Fruit fly (Drosophila melanogaster): Measurements from ENCODE around the gene CG42393.

CG42393 gene

DNA sequence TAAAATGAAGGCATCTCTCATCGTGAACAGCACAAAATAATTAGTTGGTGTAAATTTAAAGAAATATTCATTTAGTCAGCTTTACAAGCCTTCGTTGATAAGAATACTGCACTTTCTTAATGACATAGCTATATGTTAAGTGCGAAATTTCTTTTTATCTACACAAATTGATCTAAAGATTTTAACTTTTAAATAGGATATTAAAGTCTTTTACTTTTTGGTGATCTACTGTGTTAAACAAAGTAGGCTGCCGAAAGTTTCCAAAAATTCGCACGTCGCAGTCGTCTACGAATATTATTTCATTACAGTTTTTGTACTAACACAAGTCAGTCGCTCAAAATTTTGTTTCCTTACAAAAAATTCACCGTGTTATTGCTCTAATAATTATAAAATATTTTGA lies at the start of gene CG42393:
Gene CG42393 (plus strand): TSS at position 301 of the 400 bp plus-strand sequence.
- TF ChIP-seq Dll (optimal IDR thresholded peaks at IDR 0.05) (no peak), pan (optimal IDR thresholded peaks at IDR 0.05) (no peak), usp (GFP tag; optimal IDR thresholded peaks at IDR 0.05) (no peak), EcR (GFP tag; optimal IDR thresholded peaks at IDR 0.05) (no peak), CG8478 (optimal IDR thresholded peaks at IDR 0.05) (no peak), psq (optimal IDR thresholded peaks at IDR 0.05) (no peak)

DNA sequence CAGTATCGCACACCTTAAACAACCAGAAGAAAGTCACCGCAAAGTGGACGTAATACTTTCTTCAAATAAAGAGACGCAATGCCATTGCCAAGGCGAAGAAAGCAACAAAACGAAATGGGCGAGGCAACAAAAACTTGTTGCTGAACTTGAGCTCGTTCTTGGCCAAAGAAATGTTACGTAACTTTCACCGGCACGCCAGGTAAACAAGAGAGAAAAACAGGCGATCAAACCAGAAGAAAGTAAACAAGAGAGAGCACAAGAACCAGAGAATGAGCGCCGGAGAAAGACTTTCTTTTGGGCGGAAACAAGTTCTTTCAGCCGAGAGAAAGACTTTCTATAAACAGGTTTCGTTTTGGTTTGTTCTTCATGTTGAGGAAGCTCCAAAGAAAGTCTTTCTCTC lies 49.3 kb upstream of the CG42393 start:
- TF ChIP-seq psq (optimal IDR thresholded peaks at IDR 0.05) (no peak), usp (GFP tag; optimal IDR thresholded peaks at IDR 0.05) (no peak), pan (optimal IDR thresholded peaks at IDR 0.05) (peak; percentile 26), EcR (GFP tag; optimal IDR thresholded peaks at IDR 0.05) (no peak), CG8478 (optimal IDR thresholded peaks at IDR 0.05) (no peak), Dll (optimal IDR thresholded peaks at IDR 0.05) (no peak)

DNA sequence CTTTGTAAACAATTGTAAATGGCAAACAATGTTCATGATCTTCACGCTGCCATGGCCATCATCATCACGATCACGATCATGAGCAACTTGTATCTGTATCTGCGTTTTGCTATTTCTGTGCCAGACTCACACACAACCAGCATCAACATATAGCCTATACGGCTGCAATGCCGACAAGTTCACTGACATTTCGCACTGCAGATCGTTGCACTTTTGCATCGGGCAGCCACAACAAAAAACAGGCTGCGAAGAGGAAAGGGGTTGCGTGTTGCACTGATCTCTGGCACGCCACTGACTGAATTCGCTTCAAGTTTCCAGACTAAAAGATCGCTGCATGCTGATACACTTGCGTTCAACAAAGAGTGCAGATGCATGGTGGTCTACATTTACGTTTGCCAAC lies 48.8 kb upstream of the CG42393 start:
- TF ChIP-seq psq (optimal IDR thresholded peaks at IDR 0.05) (no peak), usp (GFP tag; optimal IDR thresholded peaks at IDR 0.05) (no peak), EcR (GFP tag; optimal IDR thresholded peaks at IDR 0.05) (peak; percentile 67 to 99)

DNA sequence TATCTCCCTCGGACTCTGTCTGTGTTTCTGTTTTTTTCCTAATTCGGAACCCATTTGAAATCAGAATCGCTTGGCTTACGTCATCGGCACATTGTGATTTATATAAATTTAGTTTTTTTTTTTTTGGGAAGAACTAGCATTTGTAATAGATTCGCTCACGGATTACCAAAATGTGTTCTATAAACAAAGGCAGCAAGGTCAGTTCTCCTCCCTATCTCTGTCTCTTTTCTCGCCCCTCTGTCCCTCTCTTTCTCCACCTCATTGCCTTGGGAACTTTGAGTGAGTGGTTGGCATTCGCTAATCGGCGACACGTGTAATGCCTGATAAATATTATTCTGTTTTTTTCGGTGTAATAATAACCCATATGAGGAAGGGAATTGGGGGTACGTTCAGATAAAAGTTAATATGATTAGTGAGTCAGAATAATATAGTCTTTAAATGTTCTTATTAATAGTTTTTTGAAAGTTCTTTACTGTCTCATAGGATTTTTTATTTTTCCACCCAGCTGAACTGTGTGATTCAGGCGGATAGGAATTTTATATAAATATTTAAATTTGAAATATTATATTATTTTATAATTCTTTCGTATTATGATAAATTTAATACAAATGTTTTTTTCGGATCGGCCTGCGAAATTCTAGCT lies 47.9 kb upstream of the CG42393 start:
- TF ChIP-seq pan (optimal IDR thresholded peaks at IDR 0.05) (peak; percentile 21), EcR (GFP tag; optimal IDR thresholded peaks at IDR 0.05) (no peak)

DNA sequence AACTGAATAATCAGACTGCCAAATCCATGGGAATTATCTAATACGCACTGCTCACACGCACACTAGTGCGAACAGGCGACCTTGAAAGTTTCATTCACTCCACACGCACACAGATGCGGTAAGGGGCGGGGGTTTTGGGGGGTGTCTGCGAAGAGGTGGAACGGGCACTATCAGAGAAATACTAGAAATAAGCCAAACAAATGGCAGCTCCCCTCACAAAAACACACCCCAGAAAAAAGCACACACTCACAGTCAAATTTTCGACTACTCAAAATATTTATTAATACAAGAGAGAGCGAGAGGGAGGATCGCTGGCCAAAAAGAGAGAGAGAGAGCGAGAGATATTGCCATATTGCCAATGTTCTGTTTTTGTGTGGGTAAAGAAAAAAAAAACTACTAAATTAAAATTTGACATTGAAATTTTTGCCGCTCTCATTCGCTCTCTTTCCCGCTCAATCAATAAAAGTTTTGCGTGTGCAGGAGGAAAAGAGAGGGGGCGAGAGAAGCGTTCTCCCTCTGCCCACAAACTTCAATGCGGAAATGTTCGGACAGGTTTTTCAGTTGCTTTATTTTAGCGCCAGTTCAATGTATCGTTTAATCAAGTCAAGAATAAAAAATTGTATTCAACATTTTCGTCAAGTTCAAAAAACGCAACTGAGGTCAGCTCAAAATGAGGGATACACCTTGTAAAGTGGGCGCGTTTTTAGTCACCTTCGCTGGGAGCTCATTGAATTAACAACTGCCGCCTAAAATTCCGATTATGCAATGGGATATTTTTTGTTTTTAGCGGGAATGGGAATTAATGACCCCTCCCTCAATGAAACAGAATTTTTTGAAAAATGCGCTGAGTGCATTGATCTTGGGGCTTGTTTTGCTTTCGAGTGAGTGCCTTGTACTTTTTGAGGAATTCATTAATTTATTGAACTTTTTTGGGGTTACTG lies 47.1 kb upstream of the CG42393 start:
- TF ChIP-seq pan (optimal IDR thresholded peaks at IDR 0.05) (no peak), EcR (GFP tag; optimal IDR thresholded peaks at IDR 0.05) (peak in 1 of 2 experiments; percentile 26)

DNA sequence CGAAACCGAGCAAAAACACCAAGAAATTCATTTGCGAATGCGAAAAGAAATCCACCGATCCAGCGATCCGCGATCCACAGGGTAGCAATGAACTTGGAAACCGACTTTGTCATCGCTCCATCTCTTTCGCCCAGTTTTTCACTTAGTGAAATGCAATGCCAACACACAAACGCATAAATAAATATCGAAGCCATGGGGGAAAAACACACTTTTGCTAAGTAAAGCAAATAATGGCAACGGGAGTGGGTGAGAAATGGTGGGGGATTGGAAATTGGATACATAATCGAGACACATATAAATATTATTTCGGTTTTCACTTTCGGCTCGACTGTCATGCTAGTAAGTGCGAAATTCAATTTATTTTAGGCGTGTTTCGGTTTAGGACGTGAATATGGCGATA lies 45.6 kb upstream of the CG42393 start:
- TF ChIP-seq psq (optimal IDR thresholded peaks at IDR 0.05) = no peak
- TF ChIP-seq Dll (optimal IDR thresholded peaks at IDR 0.05) = no peak
- TF ChIP-seq usp (GFP tag; optimal IDR thresholded peaks at IDR 0.05) = no peak
- TF ChIP-seq pan (optimal IDR thresholded peaks at IDR 0.05) = no peak
- no peak for TF ChIP-seq EcR (GFP tag; optimal IDR thresholded peaks at IDR 0.05)
- no peak for TF ChIP-seq CG8478 (optimal IDR thresholded peaks at IDR 0.05)

DNA sequence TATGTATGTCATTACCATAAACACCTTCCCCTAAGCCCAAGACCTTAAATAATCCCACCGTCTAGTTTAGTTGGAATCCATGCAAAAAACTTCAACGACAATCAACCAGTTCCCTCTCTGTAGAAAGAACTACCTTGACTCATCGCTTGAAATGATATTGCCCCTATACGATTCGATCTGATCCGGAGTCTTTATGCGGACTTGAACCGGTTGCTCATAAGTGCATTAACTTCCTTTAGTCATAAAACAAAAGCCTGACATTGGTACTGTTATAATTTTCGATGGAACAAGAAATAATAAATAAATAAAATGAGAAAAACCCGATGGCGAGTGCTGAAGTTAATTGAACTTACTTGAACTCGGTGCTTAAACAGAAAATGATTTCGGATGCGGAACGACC lies 45.0 kb upstream of the CG42393 start:
- TF ChIP-seq psq (optimal IDR thresholded peaks at IDR 0.05) (no peak), Dll (optimal IDR thresholded peaks at IDR 0.05) (no peak), usp (GFP tag; optimal IDR thresholded peaks at IDR 0.05) (no peak), EcR (GFP tag; optimal IDR thresholded peaks at IDR 0.05) (no peak), CG8478 (optimal IDR thresholded peaks at IDR 0.05) (no peak), pan (optimal IDR thresholded peaks at IDR 0.05) (no peak)

DNA sequence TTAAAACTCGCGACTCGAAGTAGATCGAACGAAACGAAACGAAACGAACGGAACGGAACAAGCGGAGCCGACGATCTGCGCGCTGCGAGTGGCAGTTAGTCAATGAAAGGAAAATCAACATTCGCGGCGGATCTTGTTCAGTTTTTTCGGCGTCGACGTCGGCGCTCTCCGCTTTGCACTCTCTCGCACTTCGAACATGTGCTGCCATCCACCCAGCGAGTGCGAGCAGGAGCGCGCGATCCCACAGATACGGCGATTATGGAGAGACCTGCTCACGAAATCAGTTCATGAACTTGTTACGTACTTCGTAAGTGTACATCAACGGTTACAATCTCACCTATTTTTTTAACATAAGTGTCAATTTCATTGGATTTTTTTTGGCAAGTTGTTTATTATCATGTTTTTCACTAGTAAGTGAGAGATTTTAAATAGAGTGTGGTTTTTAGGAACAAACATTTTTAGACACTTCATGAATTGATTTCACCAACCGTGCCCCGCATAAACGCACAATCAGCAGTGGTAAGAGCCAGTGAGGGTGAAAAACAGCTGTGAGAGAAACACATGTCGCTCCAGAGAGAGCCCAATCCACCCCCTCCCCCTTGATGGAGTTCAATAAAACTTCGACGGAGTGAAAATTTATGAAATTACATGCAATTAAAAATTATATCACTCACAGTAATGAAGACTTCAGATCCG lies 43.0 kb upstream of the CG42393 start:
- TF ChIP-seq pan (optimal IDR thresholded peaks at IDR 0.05) (no peak), Dll (optimal IDR thresholded peaks at IDR 0.05) (peak; percentile 82), EcR (GFP tag; optimal IDR thresholded peaks at IDR 0.05) (peak; percentile 9 to 52)

DNA sequence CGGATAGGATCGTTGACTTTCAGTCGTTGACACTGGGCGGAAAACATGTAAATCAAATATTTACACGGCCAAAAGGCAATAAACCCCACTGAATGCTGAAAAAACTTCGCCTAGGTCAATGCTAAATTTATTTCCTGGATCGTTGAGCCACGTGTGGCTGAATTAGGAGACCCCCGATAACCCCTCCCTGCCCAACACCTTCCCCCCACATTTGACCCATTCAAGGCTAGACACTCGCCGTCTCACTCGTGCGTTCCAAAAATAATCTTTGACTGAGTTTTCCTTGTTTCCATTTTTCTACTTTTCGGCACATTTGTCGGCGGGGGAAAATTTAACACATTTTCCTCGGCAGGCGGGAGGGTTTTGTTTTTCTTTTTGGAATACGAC lies 42.4 kb upstream of the CG42393 start:
- no peak for TF ChIP-seq Dll (optimal IDR thresholded peaks at IDR 0.05)
- no peak for TF ChIP-seq CG8478 (optimal IDR thresholded peaks at IDR 0.05)
- no peak for TF ChIP-seq psq (optimal IDR thresholded peaks at IDR 0.05)
- no peak for TF ChIP-seq usp (GFP tag; optimal IDR thresholded peaks at IDR 0.05)
- TF ChIP-seq EcR (GFP tag; optimal IDR thresholded peaks at IDR 0.05) = peak in 1 of 2 experiments; percentile 60
- TF ChIP-seq pan (optimal IDR thresholded peaks at IDR 0.05) = no peak

DNA sequence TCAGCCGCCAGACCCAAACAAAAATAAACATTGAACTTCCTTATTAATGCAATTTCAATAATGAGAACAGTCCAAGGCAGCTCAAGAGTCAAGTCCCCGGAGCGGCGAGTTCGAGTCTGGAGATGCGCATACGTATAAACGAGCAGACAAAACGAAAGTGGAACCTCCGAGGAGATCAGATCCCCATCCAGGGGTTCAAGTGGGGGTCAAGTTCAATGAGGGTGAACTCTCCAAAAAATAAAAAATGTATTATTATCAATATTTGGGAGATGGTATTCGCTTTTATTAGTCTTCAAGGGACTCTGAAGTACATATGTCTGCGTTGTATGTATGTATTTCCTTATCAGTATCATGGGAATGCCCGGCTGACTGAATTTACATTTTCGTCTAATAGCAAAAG lies 41.6 kb upstream of the CG42393 start:
- TF ChIP-seq usp (GFP tag; optimal IDR thresholded peaks at IDR 0.05) (no peak), pan (optimal IDR thresholded peaks at IDR 0.05) (no peak), EcR (GFP tag; optimal IDR thresholded peaks at IDR 0.05) (no peak), psq (optimal IDR thresholded peaks at IDR 0.05) (no peak), CG8478 (optimal IDR thresholded peaks at IDR 0.05) (no peak), Dll (optimal IDR thresholded peaks at IDR 0.05) (no peak)

DNA sequence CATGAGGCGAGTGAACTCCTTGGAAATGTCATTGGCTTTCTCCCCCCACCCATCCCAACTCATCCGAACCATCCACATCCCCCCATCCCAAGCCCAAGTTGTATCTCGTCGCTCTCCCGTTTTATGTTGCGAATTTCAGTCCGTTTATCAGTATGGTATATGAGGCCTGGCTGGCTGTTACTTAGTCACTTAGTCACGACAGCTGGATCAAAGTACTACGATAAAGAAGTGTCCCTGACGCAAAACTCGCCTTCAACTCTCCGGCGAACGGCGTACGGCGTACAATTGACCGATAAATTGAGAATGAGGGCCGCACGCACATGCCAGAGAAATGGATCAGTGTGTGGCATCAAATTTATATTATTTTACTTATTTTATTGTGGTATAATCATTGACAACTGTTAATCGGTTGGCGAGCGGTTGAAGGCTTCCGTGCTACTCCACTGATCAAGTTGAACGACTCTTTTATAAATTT lies 40.9 kb upstream of the CG42393 start:
- TF ChIP-seq EcR (GFP tag; optimal IDR thresholded peaks at IDR 0.05) (peak; percentile 90 to 92), usp (GFP tag; optimal IDR thresholded peaks at IDR 0.05) (no peak), Dll (optimal IDR thresholded peaks at IDR 0.05) (no peak), psq (optimal IDR thresholded peaks at IDR 0.05) (no peak)

DNA sequence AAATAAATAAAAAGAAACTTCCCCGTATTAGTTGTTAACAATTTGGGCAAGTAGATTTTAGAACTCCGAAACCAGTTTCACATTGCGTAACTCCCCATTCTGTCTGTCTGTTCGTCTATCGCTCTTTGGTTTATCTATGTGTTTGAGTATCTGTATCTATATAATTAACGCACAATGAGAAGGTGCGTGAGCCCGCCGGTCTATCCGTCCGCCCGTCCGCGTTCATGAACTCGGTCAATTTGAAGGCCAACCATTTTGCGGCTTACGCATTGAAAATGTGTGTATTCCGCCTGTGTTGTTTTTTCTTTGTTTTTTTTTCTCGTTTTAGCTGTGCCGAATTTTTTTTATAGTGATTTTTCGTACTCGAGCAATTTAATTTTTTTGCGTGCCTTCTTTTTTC lies 40.4 kb upstream of the CG42393 start:
- no peak for TF ChIP-seq pan (optimal IDR thresholded peaks at IDR 0.05)
- TF ChIP-seq EcR (GFP tag; optimal IDR thresholded peaks at IDR 0.05) = no peak
